Fruit fly (Drosophila melanogaster) whole organism, embryonic: ENCODE results near the gene CG6659.

ENCODE experiments used
- CG10274 ChIP-seq: fragments of 200-800 bp; sonication (Bioruptor generic); optimal IDR thresholded peaks from 3 replicates; lab custom pipeline; 2017; ENCODE audit warnings: missing biosample characterization, mild to moderate bottlenecking, missing genetic modification characterization
- CG1602 ChIP-seq: fragments of 200-800 bp; sonication (Bioruptor generic); optimal IDR thresholded peaks from 3 replicates; lab custom pipeline; 2016; ENCODE audit warnings: missing biosample characterization, missing genetic modification characterization
- CG1603 ChIP-seq: fragments of 200-800 bp; sonication (Bioruptor generic); optimal IDR thresholded peaks from 2 replicates; lab custom pipeline; 2019; ENCODE audit warnings: missing biosample characterization, mild to moderate bottlenecking, missing genetic modification characterization, moderate library complexity
- CG17385 ChIP-seq: fragments of 200-800 bp; sonication (Bioruptor generic); optimal IDR thresholded peaks from 3 replicates; lab custom pipeline; 2018; ENCODE audit warnings: missing biosample characterization, mild to moderate bottlenecking, missing genetic modification characterization
- CG2120 ChIP-seq: fragments of 200-800 bp; sonication (Bioruptor generic); optimal IDR thresholded peaks from 3 replicates; lab custom pipeline; 2016; ENCODE audit warnings: missing biosample characterization, missing genetic modification characterization
- CG31441 ChIP-seq: fragments of 200-800 bp; sonication (Bioruptor generic); IDR thresholded peaks from 2 replicates; pipeline ENCODE4 v1.3.6; 2022; ENCODE audit warnings: missing biosample characterization, missing genetic modification characterization
- CG4404 ChIP-seq: fragments of 200-800 bp; sonication (Bioruptor generic); IDR thresholded peaks from 2 replicates; pipeline ENCODE4 v1.3.6; 2022; ENCODE audit warnings: missing biosample characterization, missing genetic modification characterization
- CG4424 ChIP-seq: fragments of 200-800 bp; sonication (Bioruptor generic); optimal IDR thresholded peaks from 3 replicates; lab custom pipeline; 2016; ENCODE audit warnings: missing biosample characterization, missing genetic modification characterization
- CG6175 ChIP-seq: fragments of 200-800 bp; sonication (Bioruptor generic); IDR thresholded peaks from 3 replicates; pipeline ENCODE4 v1.3.6; 2022; ENCODE audit warnings: missing biosample characterization, missing genetic modification characterization
- CG7839 ChIP-seq: fragments of 200-800 bp; sonication (Bioruptor generic); optimal IDR thresholded peaks from 3 replicates; lab custom pipeline; 2018; ENCODE audit warnings: missing biosample characterization, mild to moderate bottlenecking, missing genetic modification characterization, moderate library complexity
- CG7963 ChIP-seq: fragments of 200-800 bp; sonication (Bioruptor generic); IDR thresholded peaks from 3 replicates; pipeline ENCODE4 v1.3.6; 2022; ENCODE audit warnings: missing biosample characterization, missing genetic modification characterization; ENCODE audit not compliant: partially characterized antibody
- CrebB ChIP-seq: fragments of 200-800 bp; sonication (Bioruptor generic); optimal IDR thresholded peaks from 3 replicates; lab custom pipeline; 2018; ENCODE audit warnings: missing biosample characterization, mild to moderate bottlenecking, missing genetic modification characterization
- D ChIP-seq, 2 experiments: fragments of 200-800 bp in 1 of 2; fragments of >200 bp in 1 of 2; sonication (Bioruptor generic) in 1 of 2; optimal IDR thresholded peaks; 2 replicates in 1 of 2; 3 replicates in 1 of 2; lab custom pipeline; 2017; ENCODE audit warnings: mild to moderate bottlenecking in 1 of 2, missing biosample characterization in 1 of 2, missing genetic modification characterization in 1 of 2, missing genetic modification reagents in 1 of 2
- Doc3 ChIP-seq: fragments of 200-800 bp; sonication (Bioruptor generic); IDR thresholded peaks from 3 replicates; pipeline ENCODE4 v1.3.6; 2022; ENCODE audit warnings: missing biosample characterization, missing genetic modification characterization; ENCODE audit not compliant: partially characterized antibody
- Ets97D ChIP-seq: fragments of 200-800 bp; sonication (Bioruptor generic); optimal IDR thresholded peaks from 3 replicates; lab custom pipeline; 2016; ENCODE audit warnings: missing biosample characterization, missing genetic modification characterization
- HLH4C ChIP-seq: fragments of 200-800 bp; sonication (Bioruptor generic); IDR thresholded peaks from 3 replicates; pipeline ENCODE4 v1.3.6; 2022; ENCODE audit warnings: missing biosample characterization, missing genetic modification characterization; ENCODE audit not compliant: partially characterized antibody
- Hr3 ChIP-seq: fragments of 200-800 bp; sonication (Bioruptor generic); optimal IDR thresholded peaks from 3 replicates; lab custom pipeline; 2016; ENCODE audit warnings: missing biosample characterization, missing genetic modification characterization
- Kr ChIP-seq: fragments of 200-800 bp; sonication (Bioruptor generic); optimal IDR thresholded peaks from 2 replicates; lab custom pipeline; 2017; ENCODE audit warnings: missing biosample characterization, mild to moderate bottlenecking, missing genetic modification characterization
- Lpt ChIP-seq: fragments of >200 bp; optimal IDR thresholded peaks from 2 replicates; lab custom pipeline; 2018; ENCODE audit warnings: missing biosample characterization, missing genetic modification characterization
- Mad ChIP-seq: fragments of 200-800 bp; sonication (Bioruptor generic); optimal IDR thresholded peaks from 2 replicates; lab custom pipeline; 2016; ENCODE audit warnings: missing biosample characterization, missing genetic modification characterization
- Mrtf ChIP-seq: fragments of 200-800 bp; sonication (Bioruptor generic); IDR thresholded peaks from 3 replicates; pipeline ENCODE4 v1.3.6; 2022; ENCODE audit warnings: missing biosample characterization, missing genetic modification characterization
- PHDP ChIP-seq: fragments of 200-800 bp; sonication (Bioruptor generic); optimal IDR thresholded peaks from 3 replicates; lab custom pipeline; 2018; ENCODE audit warnings: missing biosample characterization, mild to moderate bottlenecking, missing genetic modification characterization, moderate library complexity
- Poxn ChIP-seq: fragments of 200-800 bp; sonication (Bioruptor generic); IDR thresholded peaks from 2 replicates; pipeline ENCODE4 v1.3.6; 2022; ENCODE audit warnings: missing biosample characterization, missing genetic modification characterization
- Ravus ChIP-seq: fragments of 200-800 bp; sonication (Bioruptor generic); IDR thresholded peaks from 2 replicates; pipeline ENCODE4 v1.3.6; 2022; ENCODE audit warnings: missing biosample characterization, missing genetic modification characterization
- Rfx ChIP-seq: fragments of 200-800 bp; sonication (Bioruptor generic); IDR thresholded peaks from 2 replicates; pipeline ENCODE4 v1.3.6; 2022; ENCODE audit warnings: missing biosample characterization, missing genetic modification characterization
- Sry-β ChIP-seq: fragments of 200-800 bp; sonication (Bioruptor generic); optimal IDR thresholded peaks from 2 replicates; lab custom pipeline; 2018; ENCODE audit warnings: missing biosample characterization, mild to moderate bottlenecking, missing genetic modification characterization, moderate library complexity
- Xbp1 ChIP-seq: fragments of 200-800 bp; sonication (Bioruptor generic); optimal IDR thresholded peaks from 3 replicates; lab custom pipeline; 2016; ENCODE audit warnings: missing biosample characterization, mild to moderate bottlenecking, missing genetic modification characterization
- caup ChIP-seq: fragments of 200-800 bp; sonication (Bioruptor generic); optimal IDR thresholded peaks from 3 replicates; lab custom pipeline; 2017; ENCODE audit warnings: missing biosample characterization, mild to moderate bottlenecking, missing genetic modification characterization, moderate library complexity; ENCODE audit not compliant: severe bottlenecking
- cwo ChIP-seq: fragments of 200-800 bp; sonication (Bioruptor generic); optimal IDR thresholded peaks from 3 replicates; lab custom pipeline; 2017; ENCODE audit warnings: missing biosample characterization, missing genetic modification characterization, mild to moderate bottlenecking, moderate library complexity, missing genetic modification reagents
- dan ChIP-seq: fragments of 200-800 bp; sonication (Bioruptor generic); IDR thresholded peaks from 2 replicates; pipeline ENCODE4 v1.3.6; 2022; ENCODE audit warnings: missing biosample characterization, missing genetic modification characterization
- inv ChIP-seq: fragments of 200-800 bp; sonication (Bioruptor generic); IDR thresholded peaks from 2 replicates; pipeline ENCODE4 v1.3.6; 2022; ENCODE audit warnings: missing biosample characterization, missing genetic modification characterization; ENCODE audit not compliant: partially characterized antibody
- jumu ChIP-seq: fragments of 200-800 bp; sonication (Bioruptor generic); optimal IDR thresholded peaks from 3 replicates; lab custom pipeline; 2016; ENCODE audit warnings: missing biosample characterization, missing genetic modification characterization
- knrl ChIP-seq: fragments of 200-800 bp; sonication (Bioruptor generic); IDR thresholded peaks from 3 replicates; pipeline ENCODE4 v1.3.6; 2022; ENCODE audit warnings: missing biosample characterization, missing genetic modification characterization; ENCODE audit not compliant: partially characterized antibody
- lola ChIP-seq, 3 experiments: fragments of >200 bp in 2 of 3; fragments of 200-800 bp in 1 of 3; sonication (Bioruptor generic) in 1 of 3; optimal IDR thresholded peaks; 2 replicates each; lab custom pipeline; 2017 to 2019; ENCODE audit warnings: missing biosample characterization in 3 of 3, missing genetic modification characterization in 3 of 3, mild to moderate bottlenecking in 1 of 3, moderate library complexity in 1 of 3
- lov ChIP-seq, 2 experiments: fragments of 200-800 bp in 1 of 2; fragments of >200 bp in 1 of 2; sonication (Bioruptor generic) in 1 of 2; IDR thresholded peaks in 1 of 2; optimal IDR thresholded peaks in 1 of 2; 2 replicates in 1 of 2; 3 replicates in 1 of 2; pipeline versions ENCODE4 v1.3.6 to Lab custom; 2017 to 2022; ENCODE audit warnings: missing biosample characterization in 1 of 2, missing genetic modification characterization in 1 of 2
- maf-S ChIP-seq: fragments of 200-800 bp; sonication (Bioruptor generic); optimal IDR thresholded peaks from 2 replicates; lab custom pipeline; 2016; ENCODE audit warnings: missing biosample characterization, missing genetic modification characterization
- nerfin-1 ChIP-seq: fragments of 200-800 bp; sonication (Bioruptor generic); optimal IDR thresholded peaks from 3 replicates; lab custom pipeline; 2019; ENCODE audit warnings: missing biosample characterization, mild to moderate bottlenecking, missing genetic modification characterization, moderate library complexity
- nom ChIP-seq: fragments of 200-800 bp; sonication (Bioruptor generic); optimal IDR thresholded peaks from 2 replicates; lab custom pipeline; 2017; ENCODE audit warnings: missing biosample characterization, missing genetic modification characterization, mild to moderate bottlenecking, moderate library complexity, missing genetic modification reagents
- rib ChIP-seq: fragments of 200-800 bp; sonication (Bioruptor generic); IDR thresholded peaks from 2 replicates; pipeline ENCODE4 v1.3.6; 2022; ENCODE audit warnings: missing biosample characterization, missing genetic modification characterization
- sens ChIP-seq: fragments of 200-800 bp; sonication (Bioruptor generic); peaks from one replicate; lab custom pipeline; 2016; ENCODE audit warnings: missing biosample characterization, missing genetic modification characterization
- shn ChIP-seq: fragments of 200-800 bp; sonication (Bioruptor generic); optimal IDR thresholded peaks from 3 replicates; lab custom pipeline; 2016; ENCODE audit warnings: missing biosample characterization, missing genetic modification characterization
- sqz ChIP-seq: fragments of 200-800 bp; sonication (Bioruptor generic); optimal IDR thresholded peaks from 3 replicates; lab custom pipeline; 2018; ENCODE audit warnings: missing biosample characterization, mild to moderate bottlenecking, missing genetic modification characterization
- trem ChIP-seq: fragments of 200-800 bp; optimal IDR thresholded peaks from 3 replicates; lab custom pipeline; 2019; ENCODE audit warnings: missing biosample characterization, mild to moderate bottlenecking, missing genetic modification characterization, moderate library complexity
- ttk ChIP-seq: fragments of 200-800 bp; sonication (Bioruptor generic); IDR thresholded peaks from 2 replicates; pipeline ENCODE4 v2.1.2; 2022; ENCODE audit warnings: missing biosample characterization, missing genetic modification characterization
- unpg ChIP-seq: fragments of 200-800 bp; sonication (Bioruptor generic); optimal IDR thresholded peaks from 3 replicates; lab custom pipeline; 2018; ENCODE audit warnings: missing biosample characterization, mild to moderate bottlenecking, missing genetic modification characterization, moderate library complexity
- z ChIP-seq: fragments of 200-800 bp; sonication (Bioruptor generic); IDR thresholded peaks from 3 replicates; pipeline ENCODE4 v1.3.6; 2022; ENCODE audit warnings: missing biosample characterization, missing genetic modification characterization
- zen ChIP-seq: fragments of 200-800 bp; sonication (Bioruptor generic); optimal IDR thresholded peaks from 3 replicates; lab custom pipeline; 2018; ENCODE audit warnings: missing biosample characterization, mild to moderate bottlenecking, missing genetic modification characterization, moderate library complexity

The CG6659 gene

DNA sequence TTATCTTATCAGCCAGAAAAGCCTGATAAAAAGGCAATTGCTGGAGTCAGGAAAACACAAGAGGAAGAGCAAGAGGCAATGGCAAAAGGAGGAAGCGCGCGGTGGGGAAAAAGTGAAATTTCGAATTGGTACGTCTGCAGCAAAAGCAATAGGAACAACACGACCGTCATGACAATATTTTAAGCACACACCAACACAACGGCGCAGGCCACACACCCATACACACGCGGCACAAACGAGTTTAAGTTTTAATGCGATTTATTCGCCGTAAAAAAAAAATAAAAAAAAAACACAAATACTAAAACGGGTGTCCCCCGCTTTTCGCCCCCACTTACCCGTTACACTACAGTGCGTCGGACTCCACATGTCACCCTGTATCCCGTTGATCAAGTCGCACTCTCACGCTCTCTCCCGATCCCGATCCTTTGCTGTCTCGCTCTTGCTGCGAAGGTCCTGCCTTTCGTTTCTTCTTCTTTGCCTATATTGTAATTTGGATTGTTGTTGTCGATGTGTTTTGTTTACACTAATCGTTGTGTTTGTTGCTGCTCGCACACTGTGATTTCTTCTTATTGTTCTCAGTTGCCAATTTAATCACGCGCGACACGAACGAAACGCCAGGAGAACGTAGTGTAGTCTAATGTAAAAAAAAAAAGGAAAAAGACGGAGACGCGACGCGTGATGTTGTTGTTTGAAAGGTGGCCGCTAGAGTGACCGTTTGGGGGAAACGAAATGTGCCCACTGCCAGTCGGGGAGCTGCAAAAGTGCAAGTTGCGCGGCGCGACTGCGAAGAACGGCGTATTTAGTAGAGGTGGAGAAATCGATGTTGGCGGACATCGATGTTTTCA lies 10.0 kb downstream of the CG6659 start, which contains the start of gene Rip11 (continued):
- peak; percentile 21 for TF ChIP-seq unpg (GFP tag; lab: Kevin White, UChicago)
- no peak for TF ChIP-seq lola (GFP tag; optimal IDR thresholded peaks at IDR 0.05; lab: Kevin White, UChicago)
- TF ChIP-seq Hr3, result no peak
- peak; percentile 37 for TF ChIP-seq PHDP
- TF ChIP-seq HLH4C, result no peak
- TF ChIP-seq shn (GFP tag; lab: Kevin White, UChicago), result no peak
- TF ChIP-seq Xbp1, result peak; percentile 19
- peak; percentile 12; the same call in 1 of the 2 replicates for TF ChIP-seq ttk
- peak; percentile 80 for TF ChIP-seq sens
- TF ChIP-seq CG4424, result peak; percentile 14
- peak; percentile 80 for TF ChIP-seq sqz (GFP tag; lab: Kevin White, UChicago)
- TF ChIP-seq knrl (GFP tag; lab: Robert Waterston, UW), result no peak
- peak; percentile 41 for TF ChIP-seq jumu (GFP tag; lab: Kevin White, UChicago)
- peak; percentile 76 for TF ChIP-seq CG17385 (GFP tag; lab: Kevin White, UChicago)
- TF ChIP-seq CG1603 (tag; lab: Kevin White, UChicago), result no peak
- no peak for TF ChIP-seq CG4404 (GFP tag; lab: Robert Waterston, UW)
- TF ChIP-seq Poxn (GFP tag; lab: Robert Waterston, UW), result no peak
- TF ChIP-seq cwo (GFP tag; lab: Kevin White, UChicago), result peak; percentile 2
- no peak for TF ChIP-seq Lpt (GFP tag; lab: Kevin White, UChicago)
- peak; percentile 43; the same call in 1 of the 3 replicates for TF ChIP-seq Mrtf
- no peak for TF ChIP-seq Sry-β (GFP tag; lab: Kevin White, UChicago)
- peak; percentile 94 for TF ChIP-seq nom (GFP tag; lab: Kevin White, UChicago)
- no peak for TF ChIP-seq z (GFP tag; lab: Robert Waterston, UW)
- TF ChIP-seq trem, result no peak
- TF ChIP-seq CG6175, result no peak; the same call in 2 of the 3 replicates
- TF ChIP-seq CG7963 (GFP tag; lab: Robert Waterston, UW), result 0 out of 3 replicates have a peak, but pooled peaks have one; percentile 28
- no peak for TF ChIP-seq Ravus (GFP tag; lab: Robert Waterston, UW)
- no peak for TF ChIP-seq D (optimal IDR thresholded peaks at IDR 0.05; lab: Kevin White, UChicago)
- TF ChIP-seq D (GFP tag; optimal IDR thresholded peaks at IDR 0.05; lab: Kevin White, UChicago), result no peak
- TF ChIP-seq CG1602 (GFP tag; lab: Kevin White, UChicago), result no peak
- TF ChIP-seq zen (tag; lab: Kevin White, UChicago), result no peak
- TF ChIP-seq Ets97D (GFP tag; lab: Kevin White, UChicago), result no peak
- TF ChIP-seq CG31441 (GFP tag; lab: Robert Waterston, UW), result no peak
- TF ChIP-seq Doc3 (GFP tag; lab: Robert Waterston, UW), result no peak
- no peak for TF ChIP-seq nerfin-1 (tag; lab: Kevin White, UChicago)
- peak; percentile 16 for TF ChIP-seq maf-S (GFP tag; lab: Kevin White, UChicago)
- TF ChIP-seq CrebB, result no peak
- no peak for TF ChIP-seq lov (optimal IDR thresholded peaks at IDR 0.05; lab: Kevin White, UChicago)
- TF ChIP-seq lov (GFP tag; IDR thresholded peaks at IDR 0.05; lab: Robert Waterston, UW), result no peak
- no peak for TF ChIP-seq Kr (GFP tag; lab: Kevin White, UChicago)
- peak; percentile 51 for TF ChIP-seq CG2120 (GFP tag; lab: Kevin White, UChicago)
- TF ChIP-seq CG7839 (tag; lab: Kevin White, UChicago), result no peak
- no peak for TF ChIP-seq Mad
- TF ChIP-seq CG10274, result no peak
- TF ChIP-seq inv (GFP tag; lab: Robert Waterston, UW), result no peak
- TF ChIP-seq caup, result no peak
- TF ChIP-seq rib (GFP tag; lab: Robert Waterston, UW), result 0 out of 2 replicates have a peak, but pooled peaks have one; percentile 13
- TF ChIP-seq Rfx (GFP tag; lab: Robert Waterston, UW), result peak; percentile 79
- no peak for TF ChIP-seq dan
